Worm (Caenorhabditis elegans) whole organism, L4 larva: ENCODE measurements around the gene srx-24.

Experiments
- F26F4.8 ChIP-seq: fragments of 200-800 bp; sonication (Bioruptor generic); conservative IDR thresholded peaks from 2 replicates; pipeline ENCODE4 v1.3.6; 2022; ENCODE audit warnings: missing genetic modification characterization, missing compliant biosample characterization
- T20F7.1 ChIP-seq: fragments of 200-800 bp; sonication (Bioruptor generic); optimal IDR thresholded peaks from 2 replicates; lab custom pipeline; 2018; ENCODE audit warnings: mild to moderate bottlenecking, missing genetic modification characterization, missing compliant biosample characterization
- Y75B8A.6 ChIP-seq: fragments of 200-800 bp; sonication (Bioruptor generic); IDR thresholded peaks from 2 replicates; pipeline ENCODE4 v1.3.6; 2022; ENCODE audit warnings: missing genetic modification reagents, missing genetic modification characterization, missing compliant biosample characterization
- ZK337.2 ChIP-seq: fragments of 200-800 bp; sonication (Bioruptor generic); IDR thresholded peaks from 2 replicates; pipeline ENCODE4 v1.3.6; 2022; ENCODE audit warnings: missing genetic modification reagents, missing genetic modification characterization, missing compliant biosample characterization
- aha-1 ChIP-seq: fragments of 150-350 bp; peaks from one replicate; lab custom pipeline; 2014; ENCODE audit warnings: missing biosample characterization, missing genetic modification characterization
- ama-1 ChIP-seq: fragments of 150-350 bp; optimal IDR thresholded peaks from 2 replicates; lab custom pipeline; 2014; ENCODE audit warnings: inconsistent platforms, mixed read lengths
- attf-4 ChIP-seq: sonication (generic microtip); optimal IDR thresholded peaks from 3 replicates; lab custom pipeline; 2017; ENCODE audit warnings: missing biosample characterization, missing genetic modification characterization
- ceh-44 ChIP-seq: fragments of 200-800 bp; sonication (Bioruptor generic); IDR thresholded peaks from 2 replicates; pipeline ENCODE4 v1.3.6; 2022; ENCODE audit warnings: missing genetic modification reagents, missing genetic modification characterization, missing compliant biosample characterization
- ceh-62 ChIP-seq: sonication (generic microtip); optimal IDR thresholded peaks from 2 replicates; lab custom pipeline; 2017; ENCODE audit warnings: missing biosample characterization, missing genetic modification characterization
- ces-1 ChIP-seq: fragments of 150-350 bp; sonication (generic microtip); optimal IDR thresholded peaks from 4 replicates; lab custom pipeline; 2014; ENCODE audit warnings: missing biosample characterization, missing genetic modification reagents, missing genetic modification characterization
- daf-12 ChIP-seq: fragments of 150-350 bp; optimal IDR thresholded peaks from 2 replicates; lab custom pipeline; 2014; ENCODE audit warnings: missing biosample characterization, missing genetic modification reagents, missing genetic modification characterization
- daf-16 ChIP-seq, 3 experiments: sonication (generic microtip); optimal IDR thresholded peaks; 2 replicates each; lab custom pipeline; 2016 to 2017; ENCODE audit warnings: missing genetic modification characterization in 3 of 3, missing genetic modification reagents in 3 of 3, mild to moderate bottlenecking in 2 of 3, missing compliant biosample characterization in 2 of 3, missing biosample characterization in 1 of 3, moderate library complexity in 1 of 3
- daf-8 ChIP-seq: fragments of 200-800 bp; sonication (Bioruptor generic); IDR thresholded peaks from 2 replicates; pipeline ENCODE4 v1.3.6; 2022; ENCODE audit warnings: missing genetic modification characterization, missing compliant biosample characterization
- dmd-9 ChIP-seq: fragments of 200-800 bp; sonication (Bioruptor generic); IDR thresholded peaks from 2 replicates; pipeline ENCODE4 v1.3.6; 2022; ENCODE audit warnings: missing genetic modification reagents, missing genetic modification characterization, missing compliant biosample characterization
- dve-1 ChIP-seq: sonication (generic microtip); optimal IDR thresholded peaks from 2 replicates; lab custom pipeline; 2017; ENCODE audit warnings: antibody characterized with exemption, mild to moderate bottlenecking, missing genetic modification characterization, missing compliant biosample characterization; ENCODE audit not compliant: insufficient read depth
- egl-43 ChIP-seq: fragments of 200-800 bp; sonication (Bioruptor generic); IDR thresholded peaks from 2 replicates; pipeline ENCODE4 v1.3.6; 2022; ENCODE audit warnings: missing genetic modification reagents, missing genetic modification characterization, missing compliant biosample characterization
- fkh-10 ChIP-seq: fragments of 150-350 bp; optimal IDR thresholded peaks from 2 replicates; lab custom pipeline; 2014; ENCODE audit warnings: missing biosample characterization, missing genetic modification reagents, missing genetic modification characterization
- jun-1 ChIP-seq: fragments of 150-350 bp; optimal IDR thresholded peaks from 2 replicates; lab custom pipeline; 2014; ENCODE audit warnings: missing biosample characterization, missing genetic modification reagents, missing genetic modification characterization
- lin-1 ChIP-seq: fragments of 200-800 bp; sonication (Bioruptor generic); IDR thresholded peaks from 2 replicates; pipeline ENCODE4 v1.3.6; 2022; ENCODE audit warnings: missing genetic modification reagents, missing genetic modification characterization, missing compliant biosample characterization
- lin-15B ChIP-seq: fragments of 150-350 bp; sonication (generic microtip); optimal IDR thresholded peaks from 3 replicates; lab custom pipeline; 2014; ENCODE audit warnings: missing biosample characterization, missing genetic modification characterization
- lin-39 ChIP-seq: fragments of 150-350 bp; optimal IDR thresholded peaks from 2 replicates; lab custom pipeline; 2014; ENCODE audit warnings: missing biosample characterization, missing genetic modification reagents, missing genetic modification characterization
- madf-5 ChIP-seq, 2 experiments: fragments of 200-800 bp; sonication (Bioruptor generic); IDR thresholded peaks; 2 replicates each; pipeline ENCODE4 v1.3.6; 2022; ENCODE audit warnings: missing compliant biosample characterization in 2 of 2, missing genetic modification characterization in 2 of 2
- mdl-1 ChIP-seq, 2 experiments: fragments of 150-350 bp in 1 of 2; sonication (generic microtip) in 1 of 2; optimal IDR thresholded peaks; 2 replicates each; lab custom pipeline; 2014 to 2017; ENCODE audit warnings: missing biosample characterization in 2 of 2, missing genetic modification characterization in 2 of 2
- mep-1 ChIP-seq: fragments of 150-350 bp; sonication (generic microtip); optimal IDR thresholded peaks from 3 replicates; lab custom pipeline; 2014; ENCODE audit warnings: missing biosample characterization, missing genetic modification characterization
- mes-2 ChIP-seq: sonication (generic microtip); optimal IDR thresholded peaks from 2 replicates; lab custom pipeline; 2016; ENCODE audit warnings: missing genotype, mild to moderate bottlenecking, missing genetic modification characterization, missing compliant biosample characterization; ENCODE audit not compliant: poor library complexity, severe bottlenecking
- mxl-3 ChIP-seq: fragments of 200-800 bp; sonication (Bioruptor generic); optimal IDR thresholded peaks from 2 replicates; lab custom pipeline; 2018; ENCODE audit warnings: mild to moderate bottlenecking, missing genetic modification characterization, missing compliant biosample characterization
- nhr-41 ChIP-seq: fragments of 200-800 bp; sonication (Bioruptor generic); IDR thresholded peaks from 2 replicates; pipeline ENCODE4 v1.3.6; 2022; ENCODE audit warnings: missing genetic modification reagents, missing genetic modification characterization, missing compliant biosample characterization
- php-3 ChIP-seq: fragments of 200-800 bp; sonication (Bioruptor generic); IDR thresholded peaks from 2 replicates; pipeline ENCODE4 v1.3.6; 2022; ENCODE audit warnings: missing genetic modification reagents, missing genetic modification characterization, missing compliant biosample characterization
- set-16 ChIP-seq: fragments of 200-800 bp; sonication (Bioruptor generic); IDR thresholded peaks from 2 replicates; pipeline ENCODE4 v1.3.6; 2022; ENCODE audit warnings: missing genetic modification reagents, missing genetic modification characterization, missing compliant biosample characterization
- skn-1 ChIP-seq: fragments of 150-350 bp; optimal IDR thresholded peaks from 2 replicates; lab custom pipeline; 2014; ENCODE audit warnings: missing biosample characterization, missing genetic modification characterization
- snpc-1.2 ChIP-seq: fragments of 200-800 bp; sonication (Bioruptor generic); IDR thresholded peaks from 2 replicates; pipeline ENCODE4 v1.3.6; 2022; ENCODE audit warnings: missing genetic modification reagents, missing genetic modification characterization, missing compliant biosample characterization
- snpc-4 ChIP-seq: fragments of 150-350 bp; optimal IDR thresholded peaks from 2 replicates; lab custom pipeline; 2014; ENCODE audit warnings: missing biosample characterization, missing genetic modification characterization
- spr-1 ChIP-seq: sonication (generic microtip); optimal IDR thresholded peaks from 2 replicates; lab custom pipeline; 2016; ENCODE audit warnings: mild to moderate bottlenecking, missing genetic modification characterization, missing compliant biosample characterization
- zag-1 ChIP-seq: fragments of 150-350 bp; optimal IDR thresholded peaks from 2 replicates; lab custom pipeline; 2014; ENCODE audit warnings: missing biosample characterization, missing genetic modification characterization
- zfp-3 ChIP-seq: fragments of 200-800 bp; sonication (Bioruptor generic); conservative IDR thresholded peaks from 2 replicates; pipeline ENCODE4 v1.3.6; 2022; ENCODE audit warnings: missing genetic modification reagents, missing genetic modification characterization, missing compliant biosample characterization
- zip-11 ChIP-seq: fragments of 200-800 bp; sonication (Bioruptor generic); IDR thresholded peaks from 2 replicates; pipeline ENCODE4 v1.3.6; 2022; ENCODE audit warnings: missing genetic modification characterization, missing compliant biosample characterization

srx-24 gene

ce11 chrV:2758437-2758836 lies 8.5 kb upstream of the srx-24 start:
- TF ChIP-seq lin-1: no peak
- TF ChIP-seq ceh-44 (GFP tag; lab: Robert Waterston, UW): 0 out of 2 replicates have a peak, but pooled peaks have one; percentile 8
- no peak for TF ChIP-seq madf-5 (GFP tag; IDR thresholded peaks at IDR 0.05; lab: Robert Waterston, UW)
- no peak for TF ChIP-seq ceh-62
- no peak for TF ChIP-seq T20F7.1 (GFP tag; lab: Kevin White, UChicago)
- no peak for TF ChIP-seq daf-8 (GFP tag; lab: Robert Waterston, UW)
- peak; percentile 55 for TF ChIP-seq set-16 (GFP tag; lab: Robert Waterston, UW)
- TF ChIP-seq F26F4.8 (GFP tag; lab: Robert Waterston, UW): 0 out of 2 replicates have a peak, but pooled peaks have one; percentile 32
- no peak for TF ChIP-seq ama-1
- TF ChIP-seq, all 104 proteins: peak for 3

DNA sequence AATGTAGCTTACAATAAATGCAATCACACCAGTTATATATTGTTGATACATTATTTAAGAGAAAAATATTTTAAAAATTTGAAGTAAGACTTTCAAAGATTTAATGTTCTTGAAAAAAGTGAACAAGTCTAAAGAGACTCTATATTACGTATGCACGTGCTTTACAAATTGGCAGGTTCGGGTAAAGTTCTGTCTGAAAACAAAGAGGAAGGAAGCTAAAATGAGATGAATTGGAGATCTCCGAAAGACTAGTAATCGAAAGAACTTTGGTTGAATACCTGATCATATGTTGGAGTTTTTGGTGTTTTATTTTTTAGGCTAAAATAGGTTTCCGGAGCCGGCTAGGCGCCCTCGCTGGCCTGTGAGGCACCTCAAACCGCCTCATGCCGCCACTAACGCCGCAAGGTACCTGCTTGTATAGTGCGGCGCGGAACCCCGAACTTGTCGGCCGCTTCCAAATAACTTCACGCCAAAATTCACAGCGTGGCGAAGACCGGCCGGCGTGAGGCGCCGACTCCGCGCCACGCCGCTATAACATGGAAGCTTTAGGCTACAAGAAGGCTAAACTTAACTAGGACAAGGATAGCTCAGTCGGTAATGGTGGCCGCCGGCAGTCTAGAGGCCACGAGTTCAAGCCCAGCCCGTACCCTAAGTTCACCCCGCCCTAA lies 7.5 kb upstream of the srx-24 start, which contains the start of gene srx-28:
Gene srx-28 (minus strand): TSS at position 51 of the 668 bp plus-strand sequence.
- TF ChIP-seq aha-1: peak; percentile 37
- peak; percentile 86 for TF ChIP-seq set-16 (GFP tag; lab: Robert Waterston, UW)
- no peak for TF ChIP-seq fkh-10 (GFP tag; lab: Kevin White, UChicago)
- TF ChIP-seq lin-15B (tag; lab: Kevin White, UChicago): no peak
- TF ChIP-seq ZK337.2 (GFP tag; lab: Robert Waterston, UW): no peak
- TF ChIP-seq nhr-41 (GFP tag; lab: Robert Waterston, UW): no peak
- no peak for TF ChIP-seq snpc-1.2
- TF ChIP-seq dmd-9 (GFP tag; lab: Robert Waterston, UW): 0 out of 2 replicates have a peak, but pooled peaks have one; percentile 48
- no peak for TF ChIP-seq ces-1 (GFP tag; lab: Kevin White, UChicago)
- no peak for TF ChIP-seq lin-1
- TF ChIP-seq daf-16 (GFP tag; optimal IDR thresholded peaks at IDR 0.05; lab: Kevin White, UChicago): no peak
- TF ChIP-seq daf-16 (tag; optimal IDR thresholded peaks at IDR 0.05; lab: Kevin White, UChicago): no peak
- TF ChIP-seq ceh-44 (GFP tag; lab: Robert Waterston, UW): no peak
- no peak for TF ChIP-seq mdl-1 (tag; optimal IDR thresholded peaks at IDR 0.05; lab: Kevin White, UChicago)
- TF ChIP-seq skn-1 (tag; lab: Kevin White, UChicago): no peak
- TF ChIP-seq daf-12 (tag; lab: Kevin White, UChicago): no peak
- TF ChIP-seq dve-1 (tag; lab: Kevin White, UChicago): no peak
- no peak for TF ChIP-seq spr-1
- TF ChIP-seq mxl-3 (GFP tag; lab: Kevin White, UChicago): no peak
- TF ChIP-seq zfp-3 (GFP tag; lab: Robert Waterston, UW): no peak
- TF ChIP-seq Y75B8A.6 (GFP tag; lab: Robert Waterston, UW): no peak
- TF ChIP-seq zag-1 (tag; lab: Kevin White, UChicago): no peak
- no peak for TF ChIP-seq mes-2
- TF ChIP-seq zip-11 (GFP tag; lab: Robert Waterston, UW): no peak
- TF ChIP-seq mep-1 (tag; lab: Kevin White, UChicago): no peak

ce11 chrV:2753007-2753406 lies 3.1 kb upstream of the srx-24 start, which contains the start of gene srx-26:
srx-26 (minus strand) TSS chrV:2753107.
- TF ChIP-seq nhr-41 (GFP tag; lab: Robert Waterston, UW): no peak
- no peak for TF ChIP-seq jun-1
- TF ChIP-seq egl-43 (GFP tag; lab: Robert Waterston, UW): no peak
- no peak for TF ChIP-seq attf-4
- TF ChIP-seq snpc-4 (tag; lab: Kevin White, UChicago): no peak
- TF ChIP-seq php-3 (GFP tag; lab: Robert Waterston, UW): no peak
- TF ChIP-seq lin-39: no peak
